Fruit fly (Drosophila melanogaster) whole organism, wandering third instar larva: ENCODE measurements around the gene Tektin-A.

Experiments
- HLH106 ChIP-seq: fragments of 200-800 bp; optimal IDR thresholded peaks from 3 replicates; lab custom pipeline; 2019; ENCODE audit warnings: missing biosample characterization, mild to moderate bottlenecking, missing genetic modification characterization, moderate library complexity
- Myc ChIP-seq: fragments of >200 bp; optimal IDR thresholded peaks from 2 replicates; lab custom pipeline; 2017
- Sp1 ChIP-seq: fragments of 200-800 bp; sonication (Bioruptor generic); optimal IDR thresholded peaks from 3 replicates; lab custom pipeline; 2019; ENCODE audit warnings: missing biosample characterization, mild to moderate bottlenecking, missing genetic modification characterization, moderate library complexity
- usp ChIP-seq: fragments of >200 bp; optimal IDR thresholded peaks from 2 replicates; lab custom pipeline; 2017; ENCODE audit warnings: missing biosample characterization, missing genetic modification characterization

dm6 chr2L:15865361-15865760, 11.4 kb downstream of the Tektin-A start, which contains the start of gene CG42792:
- TF ChIP-seq usp (GFP tag; lab: Kevin White, UChicago) (no peak), Myc (no peak), HLH106 (tag; lab: Kevin White, UChicago) (no peak), Sp1 (no peak)
